Worm (Caenorhabditis elegans): ENCODE data around the gene nipi-3.
A peak's percentile ranks its signal among the peaks of the same experiment; 100 is the strongest.

Gene nipi-3

DNA sequence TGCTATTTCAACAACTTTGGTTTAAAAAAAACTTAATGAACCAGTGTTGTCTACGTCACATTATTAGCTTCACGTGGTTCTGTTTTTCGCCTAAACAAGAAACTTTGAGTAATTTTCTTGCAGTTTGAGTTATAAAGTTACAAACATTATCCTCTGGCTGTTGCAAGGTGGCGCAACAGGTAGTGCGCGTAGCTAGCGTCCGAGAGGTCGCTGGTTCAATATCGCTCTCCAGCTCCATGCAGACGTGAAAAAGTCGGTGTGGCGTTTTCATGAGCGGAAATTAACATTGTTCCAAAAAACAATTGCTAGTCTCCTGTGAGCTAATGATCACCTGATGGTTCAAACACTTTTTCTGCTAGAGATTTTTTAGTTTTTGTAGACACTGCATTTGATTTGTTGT is 11.5 kb downstream of the nipi-3 start (continued):
- TF ChIP-seq dpl-1 (GFP tag; optimal IDR thresholded peaks at IDR 0.05) (no peak), dmd-8 (GFP tag; IDR thresholded peaks at IDR 0.05) (no peak), aha-1 (tag) (no peak), snpc-1.2 (GFP tag; IDR thresholded peaks at IDR 0.05) (peak; percentile 68), nhr-237 (tag; optimal IDR thresholded peaks at IDR 0.05) (no peak), unc-130 (GFP tag; optimal IDR thresholded peaks at IDR 0.05) (no peak), R02D3.7 (tag; optimal IDR thresholded peaks at IDR 0.05) (no peak), nhr-102 (tag; optimal IDR thresholded peaks at IDR 0.05) (no peak), ZK546.5 (tag; optimal IDR thresholded peaks at IDR 0.05) (no peak), hlh-11 (tag; optimal IDR thresholded peaks at IDR 0.05) (peak; percentile 32), zip-11 (GFP tag; IDR thresholded peaks at IDR 0.05) (no peak), egl-43 (GFP tag; IDR thresholded peaks at IDR 0.05) (peak; percentile 75), lin-15B (tag; optimal IDR thresholded peaks at IDR 0.05) (no peak), saeg-2 (GFP tag; IDR thresholded peaks at IDR 0.05) (no peak), mep-1 (tag; optimal IDR thresholded peaks at IDR 0.05) (no peak), lin-13 (GFP tag; optimal IDR thresholded peaks at IDR 0.05) (peak; percentile 17), unc-39 (tag; optimal IDR thresholded peaks at IDR 0.05) (no peak), nhr-42 (GFP tag; IDR thresholded peaks at IDR 0.05) (0 out of 2 replicates have a peak, but pooled peaks have one; percentile 24), set-16 (GFP tag; IDR thresholded peaks at IDR 0.05) (no peak), F44E2.7 (GFP tag; IDR thresholded peaks at IDR 0.05) (no peak), zfp-3 (GFP tag; conservative IDR thresholded peaks at IDR 0.05) (0 out of 2 replicates have a peak, but pooled peaks have one; percentile 48), dve-1 (tag; optimal IDR thresholded peaks at IDR 0.05; ENCODE audit: insufficient read depth) (peak; percentile 72), ceh-28 (tag; optimal IDR thresholded peaks at IDR 0.05) (no peak), daf-19 (GFP tag; conservative IDR thresholded peaks at IDR 0.05) (no peak), unc-62 (GFP tag; optimal IDR thresholded peaks at IDR 0.05 in 1 of 2) (no peak), unc-62 (tag; optimal IDR thresholded peaks at IDR 0.05) (no peak), F49E8.2 (tag; optimal IDR thresholded peaks at IDR 0.05; ENCODE audit: borderline replicate concordance) (no peak), lir-3 (tag; optimal IDR thresholded peaks at IDR 0.05) (peak; percentile 12), lin-38 (GFP tag; IDR thresholded peaks at IDR 0.05) (peak; percentile 46), attf-4 (tag; optimal IDR thresholded peaks at IDR 0.05) (no peak), nhr-11 (tag; optimal IDR thresholded peaks at IDR 0.05) (no peak), lsy-2 (tag; optimal IDR thresholded peaks at IDR 0.05) (no peak), ama-1 (optimal IDR thresholded peaks at IDR 0.05) (no peak), hif-1 (tag; optimal IDR thresholded peaks at IDR 0.05) (no peak), ceh-32 (tag; optimal IDR thresholded peaks at IDR 0.05; ENCODE audit: poor library complexity) (no peak), skn-1 (tag; optimal IDR thresholded peaks at IDR 0.05) (no peak), aly-2 (tag; optimal IDR thresholded peaks at IDR 0.05) (no peak), F26F4.8 (GFP tag; conservative IDR thresholded peaks at IDR 0.05) (no peak), dmd-9 (GFP tag; IDR thresholded peaks at IDR 0.05) (no peak), nhr-48 (tag; optimal IDR thresholded peaks at IDR 0.05) (peak; percentile 30), fos-1 (tag; optimal IDR thresholded peaks at IDR 0.05) (no peak), T20F7.1 (GFP tag; optimal IDR thresholded peaks at IDR 0.05) (no peak), ceh-62 (tag; optimal IDR thresholded peaks at IDR 0.05) (no peak), dmd-6 (GFP tag; IDR thresholded peaks at IDR 0.05) (peak; percentile 52), snpc-4 (tag; optimal IDR thresholded peaks at IDR 0.05) (no peak), pha-4 (GFP tag; IDR thresholded peaks at IDR 0.05) (peak; percentile 68; the same call in 1 of the 2 replicates), pha-4 (tag; optimal IDR thresholded peaks at IDR 0.05) (no peak), mdt-29 (GFP tag; IDR thresholded peaks at IDR 0.05) (no peak), lin-1 (GFP tag; IDR thresholded peaks at IDR 0.05) (no peak), nhr-76 (tag; optimal IDR thresholded peaks at IDR 0.05) (no peak), D1046.2 (GFP tag; IDR thresholded peaks at IDR 0.05) (no peak), Y5F2A.4 (GFP tag; optimal IDR thresholded peaks at IDR 0.05) (no peak), mdl-1 (tag; optimal IDR thresholded peaks at IDR 0.05) (no peak), ceh-82 (tag; optimal IDR thresholded peaks at IDR 0.05) (no peak)

All from whole organism, L4 larva.